Worm (Caenorhabditis elegans) whole organism, young adult: Measurements from ENCODE around the gene H39E23.2.

Source experiments
- atf-7 ChIP-seq: sonication (generic microtip); optimal IDR thresholded peaks from 2 replicates; lab custom pipeline; 2017; ENCODE audit warnings: mild to moderate bottlenecking, missing genetic modification characterization, missing compliant biosample characterization
- attf-5 ChIP-seq: fragments of 200-800 bp; sonication (Bioruptor generic); optimal IDR thresholded peaks from 2 replicates; lab custom pipeline; 2018; ENCODE audit warnings: mild to moderate bottlenecking, missing genetic modification characterization, missing compliant biosample characterization
- nfya-1 ChIP-seq: sonication (generic microtip); optimal IDR thresholded peaks from 2 replicates; lab custom pipeline; 2017; ENCODE audit warnings: antibody characterized with exemption, missing compliant biosample characterization, missing genetic modification characterization, borderline replicate concordance; ENCODE audit not compliant: insufficient read depth
- nhr-90 ChIP-seq: sonication (generic microtip); optimal IDR thresholded peaks from 2 replicates; lab custom pipeline; 2016; ENCODE audit warnings: missing genotype, mild to moderate bottlenecking, missing genetic modification characterization, missing compliant biosample characterization
- rec-8 ChIP-seq, 2 experiments: sonication (generic microtip); optimal IDR thresholded peaks; 2 replicates each; lab custom pipeline; 2016; ENCODE audit warnings: mild to moderate bottlenecking in 2 of 2, missing genetic modification characterization in 2 of 2, missing genetic modification reagents in 2 of 2, missing genotype in 2 of 2, missing biosample characterization in 1 of 2, missing compliant biosample characterization in 1 of 2, moderate library complexity in 1 of 2
- somi-1 ChIP-seq: fragments of 200-800 bp; sonication (Bioruptor generic); optimal IDR thresholded peaks from 2 replicates; lab custom pipeline; 2018; ENCODE audit warnings: mild to moderate bottlenecking, missing genetic modification characterization, missing compliant biosample characterization
- unc-62 ChIP-seq: fragments of 150-350 bp; optimal IDR thresholded peaks from 2 replicates; lab custom pipeline; 2014; ENCODE audit warnings: missing biosample characterization, missing genetic modification reagents, missing genetic modification characterization

ce11 chrV:14139252-14140100 is 29.3 kb downstream of the H39E23.2 start:
- no peak for TF ChIP-seq atf-7 (tag; lab: Kevin White, UChicago)
- TF ChIP-seq rec-8 (tag; optimal IDR thresholded peaks at IDR 0.05; lab: Kevin White, UChicago): no peak
- no peak for TF ChIP-seq nhr-90 (tag; lab: Kevin White, UChicago)
- TF ChIP-seq somi-1 (GFP tag; lab: Kevin White, UChicago): no peak
- no peak for TF ChIP-seq unc-62 (GFP tag; lab: Kevin White, UChicago)
- no peak for TF ChIP-seq nfya-1 (tag; lab: Kevin White, UChicago)
- no peak for TF ChIP-seq attf-5 (GFP tag; lab: Kevin White, UChicago)
